In genomic region chr2L:9613006-9613690, dm6 we compare ENCODE assay signal across 1 fruit fly cellular context.
TF ChIP-seq lines count a peak whose summit lies in the region.

Gene Trx2, plus strand, starts transcription at chr2L:9613166.

TF ChIP-seq in whole organism, embryonic, 481 proteins besides CTCF, POLR2A, EP300 and RAD21 (continued from another document and continues in another):
- TF ChIP-seq Bgb (GFP tag; IDR thresholded peaks at IDR 0.05; lab: Robert Waterston, UW; ENCODE audit: partially characterized antibody) (peak; percentile 57; the same call in 1 of the 2 replicates), chm (GFP tag; IDR thresholded peaks at IDR 0.05; lab: Robert Waterston, UW) (peak; percentile 71), chif (GFP tag; optimal IDR thresholded peaks at IDR 0.05; lab: Kevin White, UChicago) (no peak), CG33557 (GFP tag; optimal IDR thresholded peaks at IDR 0.05; lab: Kevin White, UChicago) (no peak), dmrt99B (tag; optimal IDR thresholded peaks at IDR 0.05; lab: Kevin White, UChicago) (no peak), Eip74EF (GFP tag; optimal IDR thresholded peaks at IDR 0.05; lab: Kevin White, UChicago) (peak in 1 of 2 experiments; percentile 34), pb (GFP tag; optimal IDR thresholded peaks at IDR 0.05; lab: Kevin White, UChicago) (no peak), unpg (GFP tag; optimal IDR thresholded peaks at IDR 0.05; lab: Kevin White, UChicago) (peak; percentile 16), chinmo (GFP tag; IDR thresholded peaks at IDR 0.05; lab: Robert Waterston, UW; ENCODE audit: partially characterized antibody) (peak; percentile 84; the same call in 3 of the 4 replicates), CG7745 (tag; optimal IDR thresholded peaks at IDR 0.05; lab: Kevin White, UChicago) (peak; percentile 58), Optix (GFP tag; IDR thresholded peaks at IDR 0.05; lab: Robert Waterston, UW) (no peak), MBD-R2 (GFP tag; IDR thresholded peaks at IDR 0.05; lab: Robert Waterston, UW) (0 out of 2 replicates have a peak, but pooled peaks have one; percentile 30), CG18262 (tag; optimal IDR thresholded peaks at IDR 0.05; lab: Kevin White, UChicago) (no peak), Asciz (GFP tag; optimal IDR thresholded peaks at IDR 0.05; lab: Kevin White, UChicago) (no peak), slou (GFP tag; optimal IDR thresholded peaks at IDR 0.05; lab: Kevin White, UChicago) (no peak), Drgx (GFP tag; IDR thresholded peaks at IDR 0.05; lab: Robert Waterston, UW) (peak; percentile 12; the same call in 1 of the 2 replicates), CG14014 (GFP tag; IDR thresholded peaks at IDR 0.05; lab: Robert Waterston, UW) (peak; percentile 47; the same call in 1 of the 2 replicates), lola (GFP tag; optimal IDR thresholded peaks at IDR 0.05; lab: Kevin White, UChicago) (peak in 1 of 3 experiments; percentile 31), CG9215 (GFP tag; IDR thresholded peaks at IDR 0.05; lab: Robert Waterston, UW) (no peak), CG7372 (GFP tag; IDR thresholded peaks at IDR 0.05; lab: Robert Waterston, UW) (peak; percentile 23; the same call in 1 of the 2 replicates), kah (GFP tag; optimal IDR thresholded peaks at IDR 0.05; lab: Kevin White, UChicago) (no peak), cg (GFP tag; optimal IDR thresholded peaks at IDR 0.05; lab: Kevin White, UChicago) (peak; percentile 74), disco-r (GFP tag; optimal IDR thresholded peaks at IDR 0.05; lab: Kevin White, UChicago) (no peak), CG6791 (GFP tag; IDR thresholded peaks at IDR 0.05; lab: Robert Waterston, UW; ENCODE audit: partially characterized antibody) (peak; percentile 56; the same call in 1 of the 3 replicates), pfk (GFP tag; optimal IDR thresholded peaks at IDR 0.05; lab: Kevin White, UChicago) (peak; percentile 9), CG11247 (GFP tag; IDR thresholded peaks at IDR 0.05; lab: Robert Waterston, UW) (no peak), CG42726 (GFP tag; IDR thresholded peaks at IDR 0.05; lab: Robert Waterston, UW; ENCODE audit: partially characterized antibody) (peak; percentile 61; the same call in 1 of the 2 replicates), tgo (GFP tag; IDR thresholded peaks at IDR 0.05; lab: Robert Waterston, UW) (no peak), org-1 (GFP tag; optimal IDR thresholded peaks at IDR 0.05; lab: Kevin White, UChicago) (no peak), CG13296 (GFP tag; optimal IDR thresholded peaks at IDR 0.05; lab: Kevin White, UChicago) (peak; percentile 26), CG8089 (GFP tag; optimal IDR thresholded peaks at IDR 0.05; lab: Kevin White, UChicago) (no peak), caup (GFP tag; optimal IDR thresholded peaks at IDR 0.05; lab: Kevin White, UChicago; ENCODE audit: severe bottlenecking) (peak; percentile 61), CG2199 (GFP tag; IDR thresholded peaks at IDR 0.05; lab: Robert Waterston, UW) (no peak), CG2116 (GFP tag; optimal IDR thresholded peaks at IDR 0.05; lab: Kevin White, UChicago) (peak; percentile 97), CG17359 (tag; optimal IDR thresholded peaks at IDR 0.05; lab: Kevin White, UChicago) (peak; percentile 6), ERR (GFP tag; optimal IDR thresholded peaks at IDR 0.05; lab: Kevin White, UChicago) (no peak), emc (GFP tag; optimal IDR thresholded peaks at IDR 0.05; lab: Kevin White, UChicago) (no peak), CG7786 (GFP tag; optimal IDR thresholded peaks at IDR 0.05; lab: Kevin White, UChicago) (no peak), Abd-B (GFP tag; optimal IDR thresholded peaks at IDR 0.05; lab: Kevin White, UChicago) (no peak), row (GFP tag; IDR thresholded peaks at IDR 0.05; lab: Robert Waterston, UW) (no peak), grau (tag; optimal IDR thresholded peaks at IDR 0.05; lab: Kevin White, UChicago) (peak; percentile 3), CG17568 (GFP tag; optimal IDR thresholded peaks at IDR 0.05; lab: Kevin White, UChicago) (peak; percentile 69), sob (GFP tag; IDR thresholded peaks at IDR 0.05; lab: Robert Waterston, UW) (peak; percentile 50; the same call in 1 of the 2 replicates), CG10274 (GFP tag; optimal IDR thresholded peaks at IDR 0.05; lab: Kevin White, UChicago) (no peak), cato (GFP tag; optimal IDR thresholded peaks at IDR 0.05; lab: Kevin White, UChicago; ENCODE audit: borderline replicate concordance) (no peak), CG18764 (GFP tag; optimal IDR thresholded peaks at IDR 0.05; lab: Kevin White, UChicago) (no peak), slbo (GFP tag; IDR thresholded peaks at IDR 0.05; lab: Robert Waterston, UW) (no peak; the same call in 1 of the 2 replicates), HLH4C (GFP tag; IDR thresholded peaks at IDR 0.05; lab: Robert Waterston, UW; ENCODE audit: partially characterized antibody) (peak; percentile 85), CG17385 (GFP tag; optimal IDR thresholded peaks at IDR 0.05; lab: Kevin White, UChicago) (peak; percentile 38), NC2β (GFP tag; optimal IDR thresholded peaks at IDR 0.05; lab: Kevin White, UChicago) (peak; percentile 16), CG18599 (GFP tag; optimal IDR thresholded peaks at IDR 0.05; lab: Kevin White, UChicago) (peak; percentile 61), CG11696 (GFP tag; IDR thresholded peaks at IDR 0.05; lab: Robert Waterston, UW) (no peak), kni (GFP tag; optimal IDR thresholded peaks at IDR 0.05; lab: Kevin White, UChicago) (no peak), CG13123 (GFP tag; optimal IDR thresholded peaks at IDR 0.05; lab: Kevin White, UChicago) (no peak), amos (GFP tag; IDR thresholded peaks at IDR 0.05; lab: Robert Waterston, UW; ENCODE audit: partially characterized antibody) (peak; percentile 3; the same call in 1 of the 2 replicates), Oli (tag; optimal IDR thresholded peaks at IDR 0.05; lab: Kevin White, UChicago) (no peak), Doc3 (GFP tag; IDR thresholded peaks at IDR 0.05; lab: Robert Waterston, UW; ENCODE audit: partially characterized antibody) (peak; percentile 55; the same call in 2 of the 3 replicates), tin (GFP tag; optimal IDR thresholded peaks at IDR 0.05; lab: Kevin White, UChicago) (no peak), CG5180 (GFP tag; optimal IDR thresholded peaks at IDR 0.05; lab: Kevin White, UChicago) (no peak), CG6765 (GFP tag; optimal IDR thresholded peaks at IDR 0.05; lab: Kevin White, UChicago) (peak; percentile 81), hkb (optimal IDR thresholded peaks at IDR 0.05; lab: Kevin White, UChicago) (peak; percentile 45), hkb (GFP tag; IDR thresholded peaks at IDR 0.05; lab: Robert Waterston, UW) (peak; percentile 49; the same call in 1 of the 2 replicates), h (optimal IDR thresholded peaks at IDR 0.05; lab: Kevin White, UChicago) (no peak), bigmax (GFP tag; optimal IDR thresholded peaks at IDR 0.05; lab: Kevin White, UChicago) (no peak), shn (GFP tag; optimal IDR thresholded peaks at IDR 0.05; lab: Kevin White, UChicago) (no peak), Mad (GFP tag; optimal IDR thresholded peaks at IDR 0.05; lab: Kevin White, UChicago) (no peak), CHES-1-like (GFP tag; optimal IDR thresholded peaks at IDR 0.05; lab: Kevin White, UChicago) (peak; percentile 43), BtbVII (GFP tag; optimal IDR thresholded peaks at IDR 0.05; lab: Kevin White, UChicago) (peak; percentile 1), CG8478 (optimal IDR thresholded peaks at IDR 0.05; lab: Kevin White, UChicago) (peak; percentile 25), CG3281 (GFP tag; optimal IDR thresholded peaks at IDR 0.05; lab: Kevin White, UChicago) (peak; percentile 8), Stat92E (GFP tag; optimal IDR thresholded peaks at IDR 0.05; lab: Kevin White, UChicago) (no peak), hbn (GFP tag; IDR thresholded peaks at IDR 0.05; lab: Robert Waterston, UW; ENCODE audit: partially characterized antibody) (peak; percentile 71), CG4730 (GFP tag; IDR thresholded peaks at IDR 0.05; lab: Robert Waterston, UW) (no peak), CG17829 (tag; optimal IDR thresholded peaks at IDR 0.05; lab: Kevin White, UChicago) (peak; percentile 84), ap (GFP tag; IDR thresholded peaks at IDR 0.05; lab: Robert Waterston, UW) (no peak), CG14667 (GFP tag; IDR thresholded peaks at IDR 0.05; lab: Robert Waterston, UW) (no peak), pzg (GFP tag; optimal IDR thresholded peaks at IDR 0.05; lab: Kevin White, UChicago) (peak; percentile 7), Opbp (GFP tag; IDR thresholded peaks at IDR 0.05; lab: Robert Waterston, UW; ENCODE audit: partially characterized antibody) (0 out of 3 replicates have a peak, but pooled peaks have one; percentile 37), mld (GFP tag; IDR thresholded peaks at IDR 0.05; lab: Robert Waterston, UW; ENCODE audit: partially characterized antibody) (no peak), CG10543 (GFP tag; optimal IDR thresholded peaks at IDR 0.05; lab: Kevin White, UChicago) (peak; percentile 70), dm (GFP tag; optimal IDR thresholded peaks at IDR 0.05; lab: Kevin White, UChicago) (no peak), gro (GFP tag; optimal IDR thresholded peaks at IDR 0.05; lab: Kevin White, UChicago) (peak; percentile 56), CG30431 (GFP tag; optimal IDR thresholded peaks at IDR 0.05; lab: Kevin White, UChicago) (no peak), CG14050 (GFP tag; IDR thresholded peaks at IDR 0.05; lab: Robert Waterston, UW) (no peak), lov (optimal IDR thresholded peaks at IDR 0.05; lab: Kevin White, UChicago) (no peak), lov (GFP tag; IDR thresholded peaks at IDR 0.05; lab: Robert Waterston, UW) (peak; percentile 49; the same call in 1 of the 3 replicates), CG8281 (tag; optimal IDR thresholded peaks at IDR 0.05; lab: Kevin White, UChicago) (no peak), bcd (GFP tag; optimal IDR thresholded peaks at IDR 0.05; lab: Kevin White, UChicago) (no peak), vnd (GFP tag; IDR thresholded peaks at IDR 0.05; lab: Robert Waterston, UW; ENCODE audit: partially characterized antibody) (no peak), CG15514 (GFP tag; optimal IDR thresholded peaks at IDR 0.05; lab: Kevin White, UChicago) (peak; percentile 24), CG12219 (GFP tag; optimal IDR thresholded peaks at IDR 0.05; lab: Kevin White, UChicago) (peak; percentile 3), Hr78 (GFP tag; optimal IDR thresholded peaks at IDR 0.05; lab: Kevin White, UChicago) (peak in 1 of 2 experiments; percentile 99), CG7987 (GFP tag; optimal IDR thresholded peaks at IDR 0.05; lab: Kevin White, UChicago) (peak; percentile 46), so (GFP tag; IDR thresholded peaks at IDR 0.05; lab: Robert Waterston, UW) (peak; percentile 66; the same call in 1 of the 3 replicates), dan (GFP tag; IDR thresholded peaks at IDR 0.05; lab: Robert Waterston, UW) (no peak), Adf1 (GFP tag; IDR thresholded peaks at IDR 0.05; lab: Robert Waterston, UW) (peak; percentile 38; the same call in 1 of the 2 replicates), CG9876 (GFP tag; optimal IDR thresholded peaks at IDR 0.05; lab: Kevin White, UChicago) (no peak), nau (GFP tag; optimal IDR thresholded peaks at IDR 0.05; lab: Kevin White, UChicago) (peak; percentile 22), Atf3 (GFP tag; optimal IDR thresholded peaks at IDR 0.05; lab: Kevin White, UChicago) (no peak), CG2120 (GFP tag; optimal IDR thresholded peaks at IDR 0.05; lab: Kevin White, UChicago) (peak; percentile 2), kay (GFP tag; optimal IDR thresholded peaks at IDR 0.05; lab: Kevin White, UChicago) (peak; percentile 76), cwo (GFP tag; optimal IDR thresholded peaks at IDR 0.05; lab: Kevin White, UChicago) (peak; percentile 18), Atf6 (GFP tag; IDR thresholded peaks at IDR 0.05; lab: Robert Waterston, UW) (peak; percentile 51; the same call in 1 of the 2 replicates), CG8359 (GFP tag; optimal IDR thresholded peaks at IDR 0.05; lab: Kevin White, UChicago; ENCODE audit: borderline replicate concordance) (no peak), Dbx (GFP tag; IDR thresholded peaks at IDR 0.05; lab: Robert Waterston, UW) (peak; percentile 55; the same call in 2 of the 3 replicates), gfzf (GFP tag; optimal IDR thresholded peaks at IDR 0.05; lab: Kevin White, UChicago) (no peak), ftz-f1 (GFP tag; optimal IDR thresholded peaks at IDR 0.05; lab: Kevin White, UChicago) (no peak), Trl (optimal IDR thresholded peaks at IDR 0.05; lab: Kevin White, UChicago) (peak; percentile 76 to 94), Trl (GFP tag; optimal IDR thresholded peaks at IDR 0.05; lab: Kevin White, UChicago) (peak; percentile 29), dysf (GFP tag; IDR thresholded peaks at IDR 0.05; lab: Robert Waterston, UW) (no peak), Kr (GFP tag; optimal IDR thresholded peaks at IDR 0.05; lab: Kevin White, UChicago) (peak; percentile 46), repo (GFP tag; optimal IDR thresholded peaks at IDR 0.05; lab: Kevin White, UChicago) (peak; percentile 33), aop (GFP tag; IDR thresholded peaks at IDR 0.05; lab: Robert Waterston, UW) (0 out of 2 replicates have a peak, but pooled peaks have one; percentile 42), YL-1 (GFP tag; optimal IDR thresholded peaks at IDR 0.05; lab: Kevin White, UChicago) (peak; percentile 79), Hmx (GFP tag; optimal IDR thresholded peaks at IDR 0.05; lab: Kevin White, UChicago) (no peak), Ssrp (tag; optimal IDR thresholded peaks at IDR 0.05; lab: Kevin White, UChicago) (no peak), seq (GFP tag; IDR thresholded peaks at IDR 0.05; lab: Robert Waterston, UW) (no peak; the same call in 1 of the 2 replicates), insv (GFP tag; optimal IDR thresholded peaks at IDR 0.05; lab: Kevin White, UChicago) (peak in 1 of 2 experiments; percentile 67), mirr (GFP tag; optimal IDR thresholded peaks at IDR 0.05; lab: Kevin White, UChicago) (peak; percentile 67), nom (GFP tag; optimal IDR thresholded peaks at IDR 0.05; lab: Kevin White, UChicago) (peak; percentile 71), fru (optimal IDR thresholded peaks at IDR 0.05; lab: Kevin White, UChicago) (no peak), Side (GFP tag; optimal IDR thresholded peaks at IDR 0.05; lab: Kevin White, UChicago) (peak; percentile 21), Sry-β (GFP tag; optimal IDR thresholded peaks at IDR 0.05; lab: Kevin White, UChicago) (no peak), btn (GFP tag; optimal IDR thresholded peaks at IDR 0.05; lab: Kevin White, UChicago) (no peak), pho (GFP tag; optimal IDR thresholded peaks at IDR 0.05; lab: Kevin White, UChicago) (no peak), NFAT (GFP tag; IDR thresholded peaks at IDR 0.05; lab: Robert Waterston, UW) (peak; percentile 63), CG11093 (GFP tag; IDR thresholded peaks at IDR 0.05; lab: Robert Waterston, UW) (no peak), BEAF-32 (GFP tag; optimal IDR thresholded peaks at IDR 0.05; lab: Kevin White, UChicago) (peak; percentile 2)
